Worm (Caenorhabditis elegans) whole organism, L4 larva: ENCODE results near the gene R09H3.3.

ENCODE experiments used
- F44E2.7 ChIP-seq: fragments of 200-800 bp; sonication (Bioruptor generic); IDR thresholded peaks from 2 replicates; pipeline ENCODE4 v2.1.2; 2022; ENCODE audit warnings: missing genetic modification characterization, missing compliant biosample characterization
- F49E8.2 ChIP-seq: sonication (generic microtip); optimal IDR thresholded peaks from 2 replicates; lab custom pipeline; 2016; ENCODE audit warnings: missing compliant biosample characterization, mild to moderate bottlenecking, missing genetic modification characterization, borderline replicate concordance
- T20F7.1 ChIP-seq: fragments of 200-800 bp; sonication (Bioruptor generic); optimal IDR thresholded peaks from 2 replicates; lab custom pipeline; 2018; ENCODE audit warnings: mild to moderate bottlenecking, missing genetic modification characterization, missing compliant biosample characterization
- T26A8.4 ChIP-seq: fragments of 200-800 bp; sonication (Bioruptor generic); IDR thresholded peaks from 2 replicates; pipeline ENCODE4 v1.3.6; 2022; ENCODE audit warnings: missing genetic modification characterization, missing compliant biosample characterization
- Y105C5A.15 ChIP-seq: fragments of 200-800 bp; sonication (Bioruptor generic); IDR thresholded peaks from 2 replicates; pipeline ENCODE4 v1.3.6; 2022; ENCODE audit warnings: missing genetic modification characterization, missing compliant biosample characterization
- Y75B8A.6 ChIP-seq: fragments of 200-800 bp; sonication (Bioruptor generic); IDR thresholded peaks from 2 replicates; pipeline ENCODE4 v1.3.6; 2022; ENCODE audit warnings: missing genetic modification reagents, missing genetic modification characterization, missing compliant biosample characterization
- ZK337.2 ChIP-seq: fragments of 200-800 bp; sonication (Bioruptor generic); IDR thresholded peaks from 2 replicates; pipeline ENCODE4 v1.3.6; 2022; ENCODE audit warnings: missing genetic modification reagents, missing genetic modification characterization, missing compliant biosample characterization
- ZK546.5 ChIP-seq, 2 experiments: sonication (generic microtip); optimal IDR thresholded peaks; 2 replicates each; lab custom pipeline; 2017; ENCODE audit warnings: missing biosample characterization in 2 of 2, missing genetic modification characterization in 2 of 2
- aly-2 ChIP-seq: sonication (generic microtip); optimal IDR thresholded peaks from 2 replicates; lab custom pipeline; 2018; ENCODE audit warnings: missing biosample characterization, missing genetic modification characterization
- arid-1 ChIP-seq: fragments of 200-800 bp; sonication (Bioruptor generic); conservative IDR thresholded peaks from 2 replicates; pipeline ENCODE4 v1.3.6; 2022; ENCODE audit warnings: missing genetic modification reagents, missing genetic modification characterization, missing compliant biosample characterization
- ceh-28 ChIP-seq: fragments of 150-350 bp; optimal IDR thresholded peaks from 2 replicates; lab custom pipeline; 2014; ENCODE audit warnings: missing biosample characterization, missing genetic modification reagents, missing genetic modification characterization
- ceh-32 ChIP-seq: sonication (generic microtip); optimal IDR thresholded peaks from 2 replicates; lab custom pipeline; 2016; ENCODE audit warnings: mild to moderate bottlenecking, missing genetic modification characterization, missing compliant biosample characterization; ENCODE audit not compliant: poor library complexity
- ces-1 ChIP-seq: fragments of 150-350 bp; sonication (generic microtip); optimal IDR thresholded peaks from 4 replicates; lab custom pipeline; 2014; ENCODE audit warnings: missing biosample characterization, missing genetic modification reagents, missing genetic modification characterization
- ctbp-1 ChIP-seq: fragments of 200-800 bp; sonication (Bioruptor generic); IDR thresholded peaks from 2 replicates; pipeline ENCODE4 v1.3.6; 2022; ENCODE audit warnings: missing genetic modification reagents, missing genetic modification characterization, missing compliant biosample characterization
- daf-12 ChIP-seq: fragments of 150-350 bp; optimal IDR thresholded peaks from 2 replicates; lab custom pipeline; 2014; ENCODE audit warnings: missing biosample characterization, missing genetic modification reagents, missing genetic modification characterization
- daf-16 ChIP-seq, 3 experiments: sonication (generic microtip); optimal IDR thresholded peaks; 2 replicates each; lab custom pipeline; 2016 to 2017; ENCODE audit warnings: missing genetic modification characterization in 3 of 3, missing genetic modification reagents in 3 of 3, mild to moderate bottlenecking in 2 of 3, missing compliant biosample characterization in 2 of 3, missing biosample characterization in 1 of 3, moderate library complexity in 1 of 3
- dmd-6 ChIP-seq: fragments of 200-800 bp; sonication (Bioruptor generic); IDR thresholded peaks from 2 replicates; pipeline ENCODE4 v1.3.6; 2022; ENCODE audit warnings: missing genetic modification reagents, missing genetic modification characterization, missing compliant biosample characterization
- dmd-9 ChIP-seq: fragments of 200-800 bp; sonication (Bioruptor generic); IDR thresholded peaks from 2 replicates; pipeline ENCODE4 v1.3.6; 2022; ENCODE audit warnings: missing genetic modification reagents, missing genetic modification characterization, missing compliant biosample characterization
- duxl-1 ChIP-seq: sonication (generic microtip); optimal IDR thresholded peaks from 2 replicates; lab custom pipeline; 2016; ENCODE audit warnings: mild to moderate bottlenecking, missing genetic modification characterization, moderate library complexity, missing compliant biosample characterization; ENCODE audit not compliant: poor library complexity
- fkh-10 ChIP-seq: fragments of 150-350 bp; optimal IDR thresholded peaks from 2 replicates; lab custom pipeline; 2014; ENCODE audit warnings: missing biosample characterization, missing genetic modification reagents, missing genetic modification characterization
- fos-1 ChIP-seq: fragments of 150-350 bp; optimal IDR thresholded peaks from 2 replicates; lab custom pipeline; 2014; ENCODE audit warnings: missing biosample characterization, missing genetic modification characterization
- hif-1 ChIP-seq, 2 experiments: sonication (generic microtip); optimal IDR thresholded peaks; 2 replicates each; lab custom pipeline; 2016 to 2017; ENCODE audit warnings: missing compliant biosample characterization in 2 of 2, missing genetic modification characterization in 2 of 2, missing genetic modification reagents in 2 of 2, missing genotype in 2 of 2, mild to moderate bottlenecking in 1 of 2
- hlh-30 ChIP-seq: sonication (generic microtip); optimal IDR thresholded peaks from 2 replicates; lab custom pipeline; 2017; ENCODE audit warnings: antibody characterized with exemption, mild to moderate bottlenecking, missing genetic modification characterization, missing compliant biosample characterization; ENCODE audit not compliant: insufficient read depth
- jun-1 ChIP-seq: fragments of 150-350 bp; optimal IDR thresholded peaks from 2 replicates; lab custom pipeline; 2014; ENCODE audit warnings: missing biosample characterization, missing genetic modification reagents, missing genetic modification characterization
- lin-1 ChIP-seq: fragments of 200-800 bp; sonication (Bioruptor generic); IDR thresholded peaks from 2 replicates; pipeline ENCODE4 v1.3.6; 2022; ENCODE audit warnings: missing genetic modification reagents, missing genetic modification characterization, missing compliant biosample characterization
- lin-13 ChIP-seq: fragments of 150-350 bp; optimal IDR thresholded peaks from 2 replicates; lab custom pipeline; 2014; ENCODE audit warnings: missing biosample characterization, missing genetic modification reagents, missing genetic modification characterization
- lin-15B ChIP-seq: fragments of 150-350 bp; sonication (generic microtip); optimal IDR thresholded peaks from 3 replicates; lab custom pipeline; 2014; ENCODE audit warnings: missing biosample characterization, missing genetic modification characterization
- lir-3 ChIP-seq: sonication (generic microtip); optimal IDR thresholded peaks from 2 replicates; lab custom pipeline; 2016; ENCODE audit warnings: mild to moderate bottlenecking, missing genetic modification characterization, missing compliant biosample characterization
- lsy-2 ChIP-seq, 2 experiments: fragments of 150-350 bp in 1 of 2; sonication (generic microtip) in 1 of 2; optimal IDR thresholded peaks; 2 replicates each; lab custom pipeline; 2014 to 2017; ENCODE audit warnings: missing biosample characterization in 2 of 2, missing genetic modification characterization in 2 of 2
- madf-5 ChIP-seq, 2 experiments: fragments of 200-800 bp; sonication (Bioruptor generic); IDR thresholded peaks; 2 replicates each; pipeline ENCODE4 v1.3.6; 2022; ENCODE audit warnings: missing compliant biosample characterization in 2 of 2, missing genetic modification characterization in 2 of 2
- mdl-1 ChIP-seq, 2 experiments: fragments of 150-350 bp in 1 of 2; sonication (generic microtip) in 1 of 2; optimal IDR thresholded peaks; 2 replicates each; lab custom pipeline; 2014 to 2017; ENCODE audit warnings: missing biosample characterization in 2 of 2, missing genetic modification characterization in 2 of 2
- mxl-2 ChIP-seq: fragments of 200-800 bp; sonication (Bioruptor generic); conservative IDR thresholded peaks from 2 replicates; pipeline ENCODE4 v1.3.6; 2022; ENCODE audit warnings: missing genetic modification reagents, missing genetic modification characterization, missing compliant biosample characterization
- nhr-102 ChIP-seq: sonication (generic microtip); optimal IDR thresholded peaks from 2 replicates; lab custom pipeline; 2016; ENCODE audit warnings: mild to moderate bottlenecking, missing genetic modification characterization, moderate library complexity, missing compliant biosample characterization
- nhr-237 ChIP-seq: sonication (generic microtip); optimal IDR thresholded peaks from 2 replicates; lab custom pipeline; 2017; ENCODE audit warnings: missing biosample characterization, missing genetic modification characterization
- nhr-25 ChIP-seq: sonication (generic microtip); optimal IDR thresholded peaks from 2 replicates; lab custom pipeline; 2017; ENCODE audit warnings: missing genetic modification characterization, mild to moderate bottlenecking, missing compliant biosample characterization, antibody characterized with exemption, moderate library complexity, borderline replicate concordance; ENCODE audit not compliant: insufficient read depth
- nhr-6 ChIP-seq: fragments of 150-350 bp; optimal IDR thresholded peaks from 2 replicates; lab custom pipeline; 2014; ENCODE audit warnings: missing biosample characterization, missing genetic modification characterization
- nhr-76 ChIP-seq: fragments of 150-350 bp; optimal IDR thresholded peaks from 2 replicates; lab custom pipeline; 2014; ENCODE audit warnings: missing biosample characterization, missing genetic modification characterization
- nhr-77 ChIP-seq: fragments of 150-350 bp; optimal IDR thresholded peaks from 2 replicates; lab custom pipeline; 2014; ENCODE audit warnings: missing biosample characterization, missing genetic modification characterization
- pqm-1 ChIP-seq: sonication (generic microtip); optimal IDR thresholded peaks from 2 replicates; lab custom pipeline; 2017; ENCODE audit warnings: missing biosample characterization, missing genetic modification characterization
- snpc-4 ChIP-seq: fragments of 150-350 bp; optimal IDR thresholded peaks from 2 replicates; lab custom pipeline; 2014; ENCODE audit warnings: missing biosample characterization, missing genetic modification characterization
- tag-97 ChIP-seq: fragments of 200-800 bp; sonication (Bioruptor generic); IDR thresholded peaks from 2 replicates; pipeline ENCODE4 v1.3.6; 2022; ENCODE audit warnings: missing genetic modification characterization, missing compliant biosample characterization
- unc-130 ChIP-seq: sonication (generic microtip); optimal IDR thresholded peaks from 2 replicates; lab custom pipeline; 2016; ENCODE audit warnings: missing genetic modification reagents, missing genetic modification characterization, missing compliant biosample characterization
- unc-39 ChIP-seq: sonication (generic microtip); optimal IDR thresholded peaks from 2 replicates; lab custom pipeline; 2017; ENCODE audit warnings: missing biosample characterization, missing genetic modification characterization
- vab-7 ChIP-seq: fragments of 200-800 bp; sonication (Bioruptor generic); IDR thresholded peaks from 2 replicates; pipeline ENCODE4 v1.3.6; 2022; ENCODE audit warnings: missing genetic modification reagents, missing genetic modification characterization, missing compliant biosample characterization
- zag-1 ChIP-seq: fragments of 150-350 bp; optimal IDR thresholded peaks from 2 replicates; lab custom pipeline; 2014; ENCODE audit warnings: missing biosample characterization, missing genetic modification characterization
- zfp-3 ChIP-seq: fragments of 200-800 bp; sonication (Bioruptor generic); conservative IDR thresholded peaks from 2 replicates; pipeline ENCODE4 v1.3.6; 2022; ENCODE audit warnings: missing genetic modification reagents, missing genetic modification characterization, missing compliant biosample characterization
- zip-11 ChIP-seq: fragments of 200-800 bp; sonication (Bioruptor generic); IDR thresholded peaks from 2 replicates; pipeline ENCODE4 v1.3.6; 2022; ENCODE audit warnings: missing genetic modification characterization, missing compliant biosample characterization
- zip-2 ChIP-seq: fragments of 150-350 bp; optimal IDR thresholded peaks from 2 replicates; lab custom pipeline; 2014; ENCODE audit warnings: missing biosample characterization, missing genetic modification characterization
- ztf-11 ChIP-seq: fragments of 150-350 bp; optimal IDR thresholded peaks from 2 replicates; lab custom pipeline; 2014; ENCODE audit warnings: missing biosample characterization, missing genetic modification characterization
- ztf-7 ChIP-seq: fragments of 150-350 bp; optimal IDR thresholded peaks from 2 replicates; lab custom pipeline; 2014; ENCODE audit warnings: missing biosample characterization, missing genetic modification characterization

Gene R09H3.3

DNA sequence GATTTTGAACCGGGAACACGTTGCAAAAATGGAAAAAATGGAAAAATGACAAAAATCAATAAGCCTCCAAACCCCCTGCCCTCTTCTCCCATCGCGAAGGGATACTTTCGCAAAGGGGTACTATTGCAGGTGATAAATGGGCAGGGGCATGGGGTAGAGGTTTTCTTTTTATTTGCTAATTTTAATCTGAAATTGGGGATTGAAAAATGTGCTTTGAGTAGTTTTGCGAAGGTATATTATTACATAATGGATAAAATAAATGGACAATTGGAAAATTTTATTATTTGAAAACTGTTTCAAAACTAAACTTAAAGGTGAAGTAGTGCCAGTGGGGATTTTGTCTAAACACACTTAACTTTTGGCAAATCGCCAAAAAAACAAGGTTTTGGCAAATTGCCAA lies 41.6 kb downstream of the R09H3.3 start (continued):
- TF ChIP-seq nhr-76 (tag; lab: Kevin White, UChicago) (peak; percentile 78), madf-5 (GFP tag; IDR thresholded peaks at IDR 0.05; lab: Robert Waterston, UW) (peak; percentile 76 to 89), lin-13 (GFP tag; lab: Kevin White, UChicago) (peak; percentile 97), fkh-10 (GFP tag; lab: Kevin White, UChicago) (peak; percentile 95), mdl-1 (tag; optimal IDR thresholded peaks at IDR 0.05; lab: Kevin White, UChicago) (peak; percentile 83 to 86), T26A8.4 (GFP tag; lab: Robert Waterston, UW) (peak; percentile 99), nhr-6 (tag; lab: Kevin White, UChicago) (peak; percentile 93), zip-11 (GFP tag; lab: Robert Waterston, UW) (peak; percentile 61; the same call in 1 of the 2 replicates), hif-1 (tag; optimal IDR thresholded peaks at IDR 0.05; lab: Kevin White, UChicago) (peak; percentile 70 to 71), Y75B8A.6 (GFP tag; lab: Robert Waterston, UW) (peak; percentile 91), daf-12 (tag; lab: Kevin White, UChicago) (no peak), lin-1 (GFP tag; lab: Robert Waterston, UW) (peak; percentile 62), tag-97 (peak; percentile 75; the same call in 1 of the 2 replicates), F49E8.2 (no peak), mxl-2 (GFP tag; lab: Robert Waterston, UW) (peak; percentile 76; the same call in 1 of the 2 replicates), ceh-32 (tag; lab: Kevin White, UChicago) (peak; percentile 86), Y105C5A.15 (0 out of 2 replicates have a peak, but pooled peaks have one; percentile 64), dmd-6 (GFP tag; lab: Robert Waterston, UW) (peak; percentile 95), T20F7.1 (GFP tag; lab: Kevin White, UChicago) (peak; percentile 91), hlh-30 (peak; percentile 92), nhr-102 (tag; lab: Kevin White, UChicago) (peak; percentile 99), snpc-4 (tag; lab: Kevin White, UChicago) (peak; percentile 36), lir-3 (peak; percentile 91), zfp-3 (peak; percentile 96), ztf-7 (tag; lab: Kevin White, UChicago) (peak; percentile 89), F44E2.7 (GFP tag; lab: Robert Waterston, UW) (0 out of 2 replicates have a peak, but pooled peaks have one; percentile 32), zag-1 (peak; percentile 90), jun-1 (tag; lab: Kevin White, UChicago) (peak; percentile 98), ztf-11 (tag; lab: Kevin White, UChicago) (peak; percentile 40), ZK337.2 (GFP tag; lab: Robert Waterston, UW) (no peak), zip-2 (tag; lab: Kevin White, UChicago) (peak; percentile 95), fos-1 (tag; lab: Kevin White, UChicago) (peak; percentile 94), lin-15B (tag; lab: Kevin White, UChicago) (peak; percentile 25), vab-7 (GFP tag; lab: Robert Waterston, UW) (peak; percentile 96), duxl-1 (peak; percentile 99), ceh-28 (tag; lab: Kevin White, UChicago) (peak; percentile 95), dmd-9 (GFP tag; lab: Robert Waterston, UW) (peak; percentile 79), arid-1 (peak; percentile 83), ces-1 (GFP tag; lab: Kevin White, UChicago) (peak; percentile 94), ZK546.5 (tag; optimal IDR thresholded peaks at IDR 0.05; lab: Kevin White, UChicago) (peak; percentile 22 to 66), daf-16 (GFP tag; optimal IDR thresholded peaks at IDR 0.05; lab: Kevin White, UChicago) (peak; percentile 91 to 98), daf-16 (tag; optimal IDR thresholded peaks at IDR 0.05; lab: Kevin White, UChicago) (peak; percentile 95), unc-39 (tag; lab: Kevin White, UChicago) (peak; percentile 40), ctbp-1 (GFP tag; lab: Robert Waterston, UW) (peak; percentile 96), nhr-25 (peak; percentile 53), pqm-1 (peak; percentile 40), aly-2 (tag; lab: Kevin White, UChicago) (no peak), nhr-77 (tag; lab: Kevin White, UChicago) (peak; percentile 99), nhr-237 (tag; lab: Kevin White, UChicago) (peak; percentile 88), lsy-2 (tag; optimal IDR thresholded peaks at IDR 0.05; lab: Kevin White, UChicago) (peak; percentile 92 to 95), unc-130 (GFP tag; lab: Kevin White, UChicago) (no peak)
